ENCODE assay signal across 1 fruit fly cellular context in genomic region chr2L:6966309-6966708, dm6.
TF ChIP-seq lines count a peak whose summit lies in the region.

No protein-coding gene starts in this region.

TF ChIP-seq in whole organism, embryonic, 481 proteins besides CTCF, POLR2A, EP300 and RAD21 (continued from another document):
- TF ChIP-seq CG7271 (tag; optimal IDR thresholded peaks at IDR 0.05; lab: Kevin White, UChicago) (no peak), CG30020 (tag; optimal IDR thresholded peaks at IDR 0.05; lab: Kevin White, UChicago) (peak; percentile 51), Dek (tag; optimal IDR thresholded peaks at IDR 0.05; lab: Kevin White, UChicago) (no peak), phol (tag; optimal IDR thresholded peaks at IDR 0.05; lab: Kevin White, UChicago) (no peak), CG2875 (GFP tag; optimal IDR thresholded peaks at IDR 0.05; lab: Kevin White, UChicago) (no peak), CG10431 (GFP tag; optimal IDR thresholded peaks at IDR 0.05; lab: Kevin White, UChicago) (peak; percentile 100), scrt (GFP tag; optimal IDR thresholded peaks at IDR 0.05; lab: Kevin White, UChicago) (no peak), CG7372 (GFP tag; IDR thresholded peaks at IDR 0.05; lab: Robert Waterston, UW) (no peak), CG34422 (GFP tag; IDR thresholded peaks at IDR 0.05; lab: Robert Waterston, UW) (peak; percentile 56; the same call in 2 of the 3 replicates), CG6689 (GFP tag; IDR thresholded peaks at IDR 0.05; lab: Robert Waterston, UW) (no peak), CG3847 (GFP tag; IDR thresholded peaks at IDR 0.05; lab: Robert Waterston, UW) (no peak), CG6854 (GFP tag; optimal IDR thresholded peaks at IDR 0.05; lab: Kevin White, UChicago) (no peak), Hmr (GFP tag; optimal IDR thresholded peaks at IDR 0.05; lab: Kevin White, UChicago) (no peak), CG17829 (tag; optimal IDR thresholded peaks at IDR 0.05; lab: Kevin White, UChicago) (no peak), usp (GFP tag; optimal IDR thresholded peaks at IDR 0.05; lab: Kevin White, UChicago) (no peak), CG33557 (GFP tag; optimal IDR thresholded peaks at IDR 0.05; lab: Kevin White, UChicago) (no peak), pzg (GFP tag; optimal IDR thresholded peaks at IDR 0.05; lab: Kevin White, UChicago) (peak; percentile 10), B-H2 (GFP tag; optimal IDR thresholded peaks at IDR 0.05; lab: Kevin White, UChicago) (no peak), wek (GFP tag; optimal IDR thresholded peaks at IDR 0.05; lab: Kevin White, UChicago) (peak; percentile 12), CG4617 (GFP tag; optimal IDR thresholded peaks at IDR 0.05; lab: Kevin White, UChicago; ENCODE audit: borderline replicate concordance) (no peak), CG4328 (GFP tag; optimal IDR thresholded peaks at IDR 0.05; lab: Kevin White, UChicago) (no peak), CG18476 (GFP tag; optimal IDR thresholded peaks at IDR 0.05; lab: Kevin White, UChicago) (no peak), CG11247 (GFP tag; IDR thresholded peaks at IDR 0.05; lab: Robert Waterston, UW) (no peak), dmrt99B (tag; optimal IDR thresholded peaks at IDR 0.05; lab: Kevin White, UChicago) (no peak), MBD-R2 (GFP tag; IDR thresholded peaks at IDR 0.05; lab: Robert Waterston, UW) (peak; percentile 31; the same call in 1 of the 2 replicates), Elba2 (GFP tag; optimal IDR thresholded peaks at IDR 0.05; lab: Kevin White, UChicago) (no peak), org-1 (GFP tag; optimal IDR thresholded peaks at IDR 0.05; lab: Kevin White, UChicago) (no peak), CG14667 (GFP tag; IDR thresholded peaks at IDR 0.05; lab: Robert Waterston, UW) (no peak), CG10543 (GFP tag; optimal IDR thresholded peaks at IDR 0.05; lab: Kevin White, UChicago) (no peak), MESR4 (GFP tag; optimal IDR thresholded peaks at IDR 0.05; lab: Kevin White, UChicago) (peak; percentile 43), CG17359 (tag; optimal IDR thresholded peaks at IDR 0.05; lab: Kevin White, UChicago) (no peak), CG11456 (GFP tag; IDR thresholded peaks at IDR 0.05; lab: Robert Waterston, UW) (no peak), onecut (GFP tag; IDR thresholded peaks at IDR 0.05; lab: Robert Waterston, UW) (no peak), CG13894 (tag; optimal IDR thresholded peaks at IDR 0.05; lab: Kevin White, UChicago) (peak; percentile 63), CG10366 (GFP tag; IDR thresholded peaks at IDR 0.05; lab: Robert Waterston, UW) (no peak), dmrt11E (tag; optimal IDR thresholded peaks at IDR 0.05; lab: Kevin White, UChicago) (no peak), Med (GFP tag; lab: Kevin White, UChicago) (peak; percentile 43), Opbp (GFP tag; IDR thresholded peaks at IDR 0.05; lab: Robert Waterston, UW; ENCODE audit: partially characterized antibody) (no peak), HmgD (GFP tag; optimal IDR thresholded peaks at IDR 0.05; lab: Kevin White, UChicago) (peak; percentile 2), CG34224 (GFP tag; IDR thresholded peaks at IDR 0.05; lab: Robert Waterston, UW; ENCODE audit: partially characterized antibody) (peak; percentile 26; the same call in 1 of the 3 replicates), CG34376 (GFP tag; optimal IDR thresholded peaks at IDR 0.05; lab: Kevin White, UChicago) (peak; percentile 9), YL-1 (GFP tag; optimal IDR thresholded peaks at IDR 0.05; lab: Kevin White, UChicago) (peak; percentile 76), Nf-YC (tag; optimal IDR thresholded peaks at IDR 0.05; lab: Kevin White, UChicago) (peak; percentile 9), CG15479 (GFP tag; optimal IDR thresholded peaks at IDR 0.05; lab: Kevin White, UChicago) (peak; percentile 71), Dp (GFP tag; optimal IDR thresholded peaks at IDR 0.05; lab: Kevin White, UChicago) (no peak), CG6791 (GFP tag; IDR thresholded peaks at IDR 0.05; lab: Robert Waterston, UW; ENCODE audit: partially characterized antibody) (peak; percentile 68), Rfx (GFP tag; IDR thresholded peaks at IDR 0.05; lab: Robert Waterston, UW) (no peak), CG17361 (GFP tag; IDR thresholded peaks at IDR 0.05; lab: Robert Waterston, UW) (no peak), rib (GFP tag; IDR thresholded peaks at IDR 0.05; lab: Robert Waterston, UW) (peak; percentile 29; the same call in 1 of the 2 replicates), Nf-YA (GFP tag; IDR thresholded peaks at IDR 0.05; lab: Robert Waterston, UW) (no peak), Ets65A (GFP tag; lab: Kevin White, UChicago) (no peak), Mad (GFP tag; optimal IDR thresholded peaks at IDR 0.05; lab: Kevin White, UChicago) (no peak), CG17186 (GFP tag; optimal IDR thresholded peaks at IDR 0.05; lab: Kevin White, UChicago) (no peak), crp (GFP tag; optimal IDR thresholded peaks at IDR 0.05; lab: Kevin White, UChicago) (no peak), CG13775 (GFP tag; optimal IDR thresholded peaks at IDR 0.05; lab: Kevin White, UChicago) (no peak), CG1233 (GFP tag; optimal IDR thresholded peaks at IDR 0.05; lab: Kevin White, UChicago) (no peak), CG8924 (tag; optimal IDR thresholded peaks at IDR 0.05; lab: Kevin White, UChicago) (peak; percentile 20), CG3281 (GFP tag; optimal IDR thresholded peaks at IDR 0.05; lab: Kevin White, UChicago) (no peak), CG1647 (GFP tag; optimal IDR thresholded peaks at IDR 0.05; lab: Kevin White, UChicago) (no peak), CG8765 (GFP tag; IDR thresholded peaks at IDR 0.05; lab: Robert Waterston, UW) (0 out of 2 replicates have a peak, but pooled peaks have one; percentile 9), CG32767 (GFP tag; IDR thresholded peaks at IDR 0.05; lab: Robert Waterston, UW) (peak; percentile 95), NfI (GFP tag; optimal IDR thresholded peaks at IDR 0.05; lab: Kevin White, UChicago) (no peak), CG2199 (GFP tag; IDR thresholded peaks at IDR 0.05; lab: Robert Waterston, UW) (0 out of 3 replicates have a peak, but pooled peaks have one; percentile 54), zen (tag; optimal IDR thresholded peaks at IDR 0.05; lab: Kevin White, UChicago) (no peak), sens (GFP tag; lab: Kevin White, UChicago) (peak; percentile 48), CG18619 (GFP tag; optimal IDR thresholded peaks at IDR 0.05; lab: Kevin White, UChicago) (no peak), pum (GFP tag; optimal IDR thresholded peaks at IDR 0.05; lab: Kevin White, UChicago) (no peak), nerfin-1 (tag; optimal IDR thresholded peaks at IDR 0.05; lab: Kevin White, UChicago) (peak; percentile 7), yki (optimal IDR thresholded peaks at IDR 0.05; lab: Kevin White, UChicago) (no peak), nom (GFP tag; optimal IDR thresholded peaks at IDR 0.05; lab: Kevin White, UChicago) (peak; percentile 55), sd (tag; optimal IDR thresholded peaks at IDR 0.05; lab: Kevin White, UChicago) (no peak), Hr39 (optimal IDR thresholded peaks at IDR 0.05; lab: Kevin White, UChicago) (no peak), insv (GFP tag; optimal IDR thresholded peaks at IDR 0.05; lab: Kevin White, UChicago) (no peak), hkb (optimal IDR thresholded peaks at IDR 0.05; lab: Kevin White, UChicago) (no peak), hkb (GFP tag; IDR thresholded peaks at IDR 0.05; lab: Robert Waterston, UW) (no peak), slbo (GFP tag; IDR thresholded peaks at IDR 0.05; lab: Robert Waterston, UW) (no peak), ewg (GFP tag; optimal IDR thresholded peaks at IDR 0.05; lab: Kevin White, UChicago) (peak; percentile 85), CG13296 (GFP tag; optimal IDR thresholded peaks at IDR 0.05; lab: Kevin White, UChicago) (peak; percentile 9), otp (GFP tag; IDR thresholded peaks at IDR 0.05; lab: Robert Waterston, UW) (no peak), CG17612 (GFP tag; IDR thresholded peaks at IDR 0.05; lab: Robert Waterston, UW) (no peak), C15 (GFP tag; IDR thresholded peaks at IDR 0.05; lab: Robert Waterston, UW) (0 out of 3 replicates have a peak, but pooled peaks have one; percentile 23), jing (GFP tag; optimal IDR thresholded peaks at IDR 0.05; lab: Kevin White, UChicago) (no peak), ttk (GFP tag; IDR thresholded peaks at IDR 0.05; lab: Robert Waterston, UW) (no peak), chn (GFP tag; optimal IDR thresholded peaks at IDR 0.05; lab: Kevin White, UChicago) (no peak), sug (tag; optimal IDR thresholded peaks at IDR 0.05; lab: Kevin White, UChicago) (peak; percentile 5), ken (GFP tag; IDR thresholded peaks at IDR 0.05; lab: Robert Waterston, UW) (no peak), ash1 (GFP tag; optimal IDR thresholded peaks at IDR 0.05; lab: Kevin White, UChicago) (no peak), row (GFP tag; IDR thresholded peaks at IDR 0.05; lab: Robert Waterston, UW) (peak; percentile 20; the same call in 1 of the 3 replicates)
